Worm (Caenorhabditis elegans) whole organism, young adult: Measurements from ENCODE around the gene T19C3.6.

Source experiments
- B0336.3 ChIP-seq: fragments of 200-800 bp; sonication (Bioruptor generic); IDR thresholded peaks from 2 replicates; pipeline ENCODE4 v1.3.6; 2022; ENCODE audit warnings: missing genetic modification characterization, missing compliant biosample characterization
- C06A6.2 ChIP-seq: fragments of 200-800 bp; sonication (Bioruptor generic); conservative IDR thresholded peaks from 2 replicates; pipeline ENCODE4 v1.3.6; 2022; ENCODE audit warnings: missing genetic modification characterization, missing compliant biosample characterization
- F37B4.10 ChIP-seq: fragments of 200-800 bp; sonication (Bioruptor generic); IDR thresholded peaks from 2 replicates; pipeline ENCODE4 v1.3.6; 2022; ENCODE audit warnings: missing genetic modification characterization, missing compliant biosample characterization
- F39B2.1 ChIP-seq: fragments of 200-800 bp; sonication (Bioruptor generic); IDR thresholded peaks from 2 replicates; pipeline ENCODE4 v1.3.6; 2022; ENCODE audit warnings: missing genetic modification reagents, missing genetic modification characterization, missing compliant biosample characterization
- F57C9.4 ChIP-seq: sonication (generic microtip); optimal IDR thresholded peaks from 2 replicates; lab custom pipeline; 2017; ENCODE audit warnings: mild to moderate bottlenecking, missing genetic modification characterization, missing compliant biosample characterization
- K12H6.12 ChIP-seq: fragments of 200-800 bp; sonication (Bioruptor generic); optimal IDR thresholded peaks from 2 replicates; lab custom pipeline; 2018; ENCODE audit warnings: mild to moderate bottlenecking, missing genetic modification characterization, missing compliant biosample characterization
- aptf-3 ChIP-seq: fragments of 200-800 bp; sonication (Bioruptor generic); IDR thresholded peaks from 2 replicates; pipeline ENCODE4 v1.3.6; 2022; ENCODE audit warnings: missing genetic modification characterization, missing compliant biosample characterization
- athp-1 ChIP-seq: sonication (generic microtip); optimal IDR thresholded peaks from 2 replicates; lab custom pipeline; 2017; ENCODE audit warnings: mild to moderate bottlenecking, missing genetic modification characterization, missing compliant biosample characterization
- attf-3 ChIP-seq: fragments of 200-800 bp; sonication (Bioruptor generic); conservative IDR thresholded peaks from 2 replicates; pipeline ENCODE4 v1.3.6; 2022; ENCODE audit warnings: missing genetic modification reagents, missing genetic modification characterization, missing compliant biosample characterization
- attf-6 ChIP-seq: fragments of 200-800 bp; sonication (Bioruptor generic); IDR thresholded peaks from 2 replicates; pipeline ENCODE4 v1.3.6; 2022; ENCODE audit warnings: missing genetic modification reagents, missing genetic modification characterization, missing compliant biosample characterization
- bed-1 ChIP-seq: fragments of 200-800 bp; sonication (Bioruptor generic); IDR thresholded peaks from 2 replicates; pipeline ENCODE4 v1.3.6; 2022; ENCODE audit warnings: missing genetic modification reagents, missing genetic modification characterization, missing compliant biosample characterization
- ccch-3 ChIP-seq: fragments of 200-800 bp; sonication (Bioruptor generic); optimal IDR thresholded peaks from 2 replicates; lab custom pipeline; 2018; ENCODE audit warnings: mild to moderate bottlenecking, missing genetic modification characterization, missing compliant biosample characterization
- cebp-1 ChIP-seq, 2 experiments: fragments of 200-800 bp in 1 of 2; sonication (Bioruptor generic) in 1 of 2; sonication (generic microtip) in 1 of 2; IDR thresholded peaks in 1 of 2; optimal IDR thresholded peaks in 1 of 2; 2 replicates each; pipeline versions ENCODE4 v1.3.6 to Lab custom; 2017 to 2022; ENCODE audit warnings: missing compliant biosample characterization in 2 of 2, missing genetic modification characterization in 2 of 2, mild to moderate bottlenecking in 1 of 2, missing genetic modification reagents in 1 of 2, moderate library complexity in 1 of 2
- ceh-100 ChIP-seq: fragments of 200-800 bp; sonication (Bioruptor generic); IDR thresholded peaks from 2 replicates; pipeline ENCODE4 v1.3.6; 2022; ENCODE audit warnings: missing genetic modification reagents, missing genetic modification characterization, missing compliant biosample characterization
- ceh-27 ChIP-seq: fragments of 200-800 bp; sonication (Bioruptor generic); optimal IDR thresholded peaks from 2 replicates; lab custom pipeline; 2018; ENCODE audit warnings: mild to moderate bottlenecking, missing genetic modification characterization, moderate library complexity, missing compliant biosample characterization
- die-1 ChIP-seq: sonication (generic microtip); optimal IDR thresholded peaks from 2 replicates; lab custom pipeline; 2016; ENCODE audit warnings: missing genotype, mild to moderate bottlenecking, missing genetic modification characterization, missing compliant biosample characterization
- egl-18 ChIP-seq: fragments of 200-800 bp; sonication (Bioruptor generic); IDR thresholded peaks from 2 replicates; pipeline ENCODE4 v1.3.6; 2022; ENCODE audit warnings: missing genetic modification reagents, missing genetic modification characterization, missing compliant biosample characterization
- egrh-3 ChIP-seq: fragments of 200-800 bp; sonication (Bioruptor generic); IDR thresholded peaks from 2 replicates; pipeline ENCODE4 v1.3.6; 2022; ENCODE audit warnings: missing genetic modification reagents, missing genetic modification characterization, missing compliant biosample characterization
- fkh-3 ChIP-seq: sonication (generic microtip); optimal IDR thresholded peaks from 2 replicates; lab custom pipeline; 2016; ENCODE audit warnings: mild to moderate bottlenecking, missing genetic modification characterization, missing compliant biosample characterization
- him-1 ChIP-seq: sonication (generic microtip); optimal IDR thresholded peaks from 2 replicates; lab custom pipeline; 2016; ENCODE audit warnings: missing genotype, missing genetic modification reagents, missing genetic modification characterization, missing compliant biosample characterization
- hlh-12 ChIP-seq: sonication (generic microtip); optimal IDR thresholded peaks from 2 replicates; lab custom pipeline; 2016; ENCODE audit warnings: missing genetic modification characterization, missing compliant biosample characterization
- hmg-1.2 ChIP-seq: fragments of 200-800 bp; sonication (Bioruptor generic); IDR thresholded peaks from 2 replicates; pipeline ENCODE4 v1.3.6; 2022; ENCODE audit warnings: missing genetic modification reagents, missing genetic modification characterization, missing compliant biosample characterization
- hrde-1 ChIP-seq: sonication (generic microtip); optimal IDR thresholded peaks from 2 replicates; lab custom pipeline; 2016; ENCODE audit warnings: missing genetic modification characterization, mild to moderate bottlenecking, missing compliant biosample characterization, moderate library complexity, missing genotype, missing genetic modification reagents, borderline replicate concordance
- let-526 ChIP-seq: fragments of 200-800 bp; sonication (Bioruptor generic); IDR thresholded peaks from 2 replicates; pipeline ENCODE4 v1.3.6; 2022; ENCODE audit warnings: missing genetic modification reagents, missing genetic modification characterization, missing compliant biosample characterization
- lin-35 ChIP-seq, 3 experiments: fragments of 150-350 bp in 2 of 3; sonication (generic microtip) in 1 of 3; optimal IDR thresholded peaks; 2 replicates each; lab custom pipeline; 2014 to 2018; ENCODE audit warnings: missing biosample characterization in 3 of 3, missing genetic modification characterization in 3 of 3, missing genetic modification reagents in 3 of 3
- lin-54 ChIP-seq: fragments of 200-800 bp; sonication (Bioruptor generic); optimal IDR thresholded peaks from 2 replicates; lab custom pipeline; 2018; ENCODE audit warnings: mild to moderate bottlenecking, missing genetic modification characterization, missing compliant biosample characterization
- lsy-27 ChIP-seq: sonication (generic microtip); optimal IDR thresholded peaks from 2 replicates; lab custom pipeline; 2017; ENCODE audit warnings: missing genetic modification characterization, mild to moderate bottlenecking, missing compliant biosample characterization, antibody characterized with exemption, missing genotype, borderline replicate concordance; ENCODE audit not compliant: insufficient read depth
- madf-10 ChIP-seq: sonication (generic microtip); optimal IDR thresholded peaks from 2 replicates; lab custom pipeline; 2016; ENCODE audit warnings: mild to moderate bottlenecking, missing genetic modification characterization, missing compliant biosample characterization
- mcd-1 ChIP-seq: fragments of 200-800 bp; sonication (Bioruptor generic); IDR thresholded peaks from 2 replicates; pipeline ENCODE4 v1.3.6; 2022; ENCODE audit warnings: missing genetic modification reagents, missing genetic modification characterization, missing compliant biosample characterization
- nhr-179 ChIP-seq: sonication (generic microtip); optimal IDR thresholded peaks from 2 replicates; lab custom pipeline; 2016; ENCODE audit warnings: mild to moderate bottlenecking, missing genetic modification characterization, missing compliant biosample characterization
- rec-8 ChIP-seq, 2 experiments: sonication (generic microtip); optimal IDR thresholded peaks; 2 replicates each; lab custom pipeline; 2016; ENCODE audit warnings: mild to moderate bottlenecking in 2 of 2, missing genetic modification characterization in 2 of 2, missing genetic modification reagents in 2 of 2, missing genotype in 2 of 2, missing biosample characterization in 1 of 2, missing compliant biosample characterization in 1 of 2, moderate library complexity in 1 of 2
- repo-1 ChIP-seq: sonication (generic microtip); optimal IDR thresholded peaks from 2 replicates; lab custom pipeline; 2017; ENCODE audit warnings: mild to moderate bottlenecking, missing genetic modification characterization, missing compliant biosample characterization
- sdz-38 ChIP-seq: sonication (generic microtip); optimal IDR thresholded peaks from 2 replicates; lab custom pipeline; 2016; ENCODE audit warnings: missing genotype, missing genetic modification characterization, missing compliant biosample characterization
- sea-2 ChIP-seq: fragments of 200-800 bp; sonication (Bioruptor generic); IDR thresholded peaks from 2 replicates; pipeline ENCODE4 v1.3.6; 2022; ENCODE audit warnings: missing genetic modification characterization, missing compliant biosample characterization
- snpc-1.1 ChIP-seq: sonication (generic microtip); optimal IDR thresholded peaks from 2 replicates; lab custom pipeline; 2017; ENCODE audit warnings: missing genetic modification characterization, mild to moderate bottlenecking, missing compliant biosample characterization, antibody characterized with exemption, moderate library complexity, missing genotype, missing genetic modification reagents; ENCODE audit not compliant: insufficient read depth
- snpc-3.4 ChIP-seq: sonication (generic microtip); optimal IDR thresholded peaks from 2 replicates; lab custom pipeline; 2017; ENCODE audit warnings: missing genetic modification characterization, mild to moderate bottlenecking, missing compliant biosample characterization, antibody characterized with exemption, moderate library complexity, missing genotype, missing genetic modification reagents
- somi-1 ChIP-seq: fragments of 200-800 bp; sonication (Bioruptor generic); optimal IDR thresholded peaks from 2 replicates; lab custom pipeline; 2018; ENCODE audit warnings: mild to moderate bottlenecking, missing genetic modification characterization, missing compliant biosample characterization
- sptf-2 ChIP-seq: fragments of 200-800 bp; sonication (Bioruptor generic); optimal IDR thresholded peaks from 2 replicates; lab custom pipeline; 2018; ENCODE audit warnings: mild to moderate bottlenecking, missing genetic modification characterization, missing compliant biosample characterization
- unc-62 ChIP-seq: fragments of 150-350 bp; optimal IDR thresholded peaks from 2 replicates; lab custom pipeline; 2014; ENCODE audit warnings: missing biosample characterization, missing genetic modification reagents, missing genetic modification characterization
- ztf-18 ChIP-seq: sonication (generic microtip); optimal IDR thresholded peaks from 2 replicates; lab custom pipeline; 2016; ENCODE audit warnings: missing genotype, mild to moderate bottlenecking, missing genetic modification characterization, missing compliant biosample characterization
- ztf-26 ChIP-seq: sonication (generic microtip); optimal IDR thresholded peaks from 2 replicates; lab custom pipeline; 2017; ENCODE audit warnings: missing genetic modification characterization, missing compliant biosample characterization
- ztf-6 ChIP-seq: fragments of 200-800 bp; sonication (Bioruptor generic); IDR thresholded peaks from 2 replicates; pipeline ENCODE4 v1.3.6; 2022; ENCODE audit warnings: missing genetic modification reagents, missing genetic modification characterization, missing compliant biosample characterization

The T19C3.6 gene

DNA sequence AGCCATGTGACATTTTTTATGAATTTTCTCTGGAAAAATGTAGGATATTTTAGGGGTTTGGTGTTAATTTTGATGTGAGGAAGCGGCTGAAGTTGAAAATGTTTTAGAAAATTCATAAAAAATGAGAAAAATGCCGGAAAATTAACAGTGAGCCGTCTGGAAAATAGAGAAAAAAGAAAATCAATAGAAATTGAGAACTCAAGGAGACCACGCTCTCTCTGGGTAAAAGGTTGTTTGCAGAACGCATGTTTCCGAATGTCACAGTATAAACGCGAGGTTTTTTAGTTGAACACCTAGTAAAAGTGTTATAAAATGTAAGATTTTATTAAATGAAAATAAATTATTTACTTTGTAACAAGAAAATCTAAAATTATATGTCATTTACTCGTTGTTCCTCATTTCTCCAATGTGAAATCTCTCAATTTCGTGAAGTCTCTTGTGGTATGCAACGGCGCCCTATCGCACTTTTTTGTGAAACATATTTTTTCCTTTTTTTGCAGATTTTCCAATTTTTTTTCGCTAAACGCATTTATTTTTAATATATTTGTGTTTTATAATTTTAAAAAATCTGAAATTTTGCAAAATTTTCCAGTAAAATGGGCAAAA lies 9.0 kb upstream of the T19C3.6 start, which contains the start of the genes tag-266 and tag-267 (continued):
- TF ChIP-seq K12H6.12 (tag; lab: Kevin White, UChicago) (peak; percentile 82), him-1 (no peak), bed-1 (GFP tag; lab: Robert Waterston, UW) (no peak), ceh-27 (GFP tag; lab: Kevin White, UChicago) (peak; percentile 60), die-1 (tag; lab: Kevin White, UChicago) (peak; percentile 9), hmg-1.2 (GFP tag; lab: Robert Waterston, UW) (peak; percentile 30; the same call in 1 of the 2 replicates), sptf-2 (GFP tag; lab: Kevin White, UChicago) (no peak), ztf-6 (GFP tag; lab: Robert Waterston, UW) (no peak), attf-3 (GFP tag; lab: Robert Waterston, UW) (no peak), hrde-1 (tag; lab: Kevin White, UChicago) (no peak), rec-8 (tag; optimal IDR thresholded peaks at IDR 0.05; lab: Kevin White, UChicago) (peak in 1 of 2 experiments; percentile 16), hlh-12 (tag; lab: Kevin White, UChicago) (no peak), attf-6 (no peak), snpc-1.1 (tag; lab: Kevin White, UChicago) (no peak), F39B2.1 (no peak), lin-54 (GFP tag; lab: Kevin White, UChicago) (peak; percentile 8), aptf-3 (GFP tag; lab: Robert Waterston, UW) (no peak), ceh-100 (GFP tag; lab: Robert Waterston, UW) (peak; percentile 97), madf-10 (peak; percentile 71), athp-1 (tag; lab: Kevin White, UChicago) (peak; percentile 53), ccch-3 (GFP tag; lab: Kevin White, UChicago) (peak; percentile 51), mcd-1 (GFP tag; lab: Robert Waterston, UW) (peak; percentile 90), lin-35 (GFP tag; optimal IDR thresholded peaks at IDR 0.05; lab: Kevin White, UChicago) (no peak), ztf-18 (tag; lab: Kevin White, UChicago) (peak; percentile 76), C06A6.2 (no peak), repo-1 (tag; lab: Kevin White, UChicago) (no peak), ztf-26 (no peak), F37B4.10 (no peak), egl-18 (GFP tag; lab: Robert Waterston, UW) (no peak), cebp-1 (GFP tag; IDR thresholded peaks at IDR 0.05; lab: Robert Waterston, UW) (peak; percentile 41; the same call in 1 of the 2 replicates), cebp-1 (tag; optimal IDR thresholded peaks at IDR 0.05; lab: Kevin White, UChicago) (peak; percentile 62), egrh-3 (GFP tag; lab: Robert Waterston, UW) (0 out of 2 replicates have a peak, but pooled peaks have one; percentile 16), F57C9.4 (no peak), fkh-3 (tag; lab: Kevin White, UChicago) (no peak), let-526 (GFP tag; lab: Robert Waterston, UW) (no peak), lsy-27 (tag; lab: Kevin White, UChicago) (no peak), sdz-38 (tag; lab: Kevin White, UChicago) (no peak), somi-1 (GFP tag; lab: Kevin White, UChicago) (no peak), snpc-3.4 (no peak), B0336.3 (no peak), nhr-179 (no peak), unc-62 (no peak), sea-2 (no peak)
